Fruit fly (Drosophila melanogaster) S2 (cell line): Measurements from ENCODE around the gene grass.

Source experiments
- CG8478 ChIP-seq: fragments of >200 bp; optimal IDR thresholded peaks from 2 replicates; lab custom pipeline; 2018
- CTCF ChIP-seq, 2 experiments: fragments of >200 bp; optimal IDR thresholded peaks; 2 replicates each; lab custom pipeline; 2018

- no peak for TF ChIP-seq CG8478
- TF ChIP-seq CTCF (optimal IDR thresholded peaks at IDR 0.05; lab: Kevin White, UChicago), result no peak
Measured at dm6 chr3R:27204694-27205414, 47.1 kb downstream of the grass start.
